Worm (Caenorhabditis elegans) whole organism, L4 larva: ENCODE results near the gene srh-218.

ENCODE experiments used
- F49E8.2 ChIP-seq: sonication (generic microtip); optimal IDR thresholded peaks from 2 replicates; lab custom pipeline; 2016; ENCODE audit warnings: missing compliant biosample characterization, mild to moderate bottlenecking, missing genetic modification characterization, borderline replicate concordance
- aha-1 ChIP-seq: fragments of 150-350 bp; peaks from one replicate; lab custom pipeline; 2014; ENCODE audit warnings: missing biosample characterization, missing genetic modification characterization
- aly-2 ChIP-seq: sonication (generic microtip); optimal IDR thresholded peaks from 2 replicates; lab custom pipeline; 2018; ENCODE audit warnings: missing biosample characterization, missing genetic modification characterization
- ceh-82 ChIP-seq: sonication (generic microtip); optimal IDR thresholded peaks from 2 replicates; lab custom pipeline; 2017; ENCODE audit warnings: missing biosample characterization, missing genetic modification characterization
- ces-1 ChIP-seq: fragments of 150-350 bp; sonication (generic microtip); optimal IDR thresholded peaks from 4 replicates; lab custom pipeline; 2014; ENCODE audit warnings: missing biosample characterization, missing genetic modification reagents, missing genetic modification characterization
- daf-12 ChIP-seq: fragments of 150-350 bp; optimal IDR thresholded peaks from 2 replicates; lab custom pipeline; 2014; ENCODE audit warnings: missing biosample characterization, missing genetic modification reagents, missing genetic modification characterization
- nhr-25 ChIP-seq: sonication (generic microtip); optimal IDR thresholded peaks from 2 replicates; lab custom pipeline; 2017; ENCODE audit warnings: missing genetic modification characterization, mild to moderate bottlenecking, missing compliant biosample characterization, antibody characterized with exemption, moderate library complexity, borderline replicate concordance; ENCODE audit not compliant: insufficient read depth
- nhr-42 ChIP-seq: fragments of 200-800 bp; sonication (Bioruptor generic); IDR thresholded peaks from 2 replicates; pipeline ENCODE4 v1.3.6; 2022; ENCODE audit warnings: missing genetic modification characterization, missing compliant biosample characterization
- nhr-77 ChIP-seq: fragments of 150-350 bp; optimal IDR thresholded peaks from 2 replicates; lab custom pipeline; 2014; ENCODE audit warnings: missing biosample characterization, missing genetic modification characterization
- snpc-4 ChIP-seq: fragments of 150-350 bp; optimal IDR thresholded peaks from 2 replicates; lab custom pipeline; 2014; ENCODE audit warnings: missing biosample characterization, missing genetic modification characterization

DNA sequence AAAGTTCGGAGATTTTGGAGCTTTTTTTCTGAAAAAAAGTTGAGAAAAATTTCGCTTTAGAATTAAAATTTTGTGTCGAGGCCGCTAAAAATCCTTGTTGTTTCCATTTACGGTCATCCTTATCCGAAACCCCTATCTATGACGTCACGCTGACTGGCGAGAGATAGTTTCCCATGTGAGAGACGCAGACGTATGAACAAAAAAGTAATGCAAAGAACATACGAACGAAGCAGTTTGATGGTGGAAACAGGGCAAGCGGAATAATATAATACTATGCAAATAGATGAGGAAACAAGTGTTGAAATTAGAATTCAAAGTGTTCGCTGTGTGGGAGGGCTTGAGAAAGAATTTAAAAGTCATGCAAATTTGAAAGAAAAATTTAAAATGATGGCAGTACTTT, 5.3 kb downstream of the srh-218 start:
- no peak for TF ChIP-seq daf-12 (tag; lab: Kevin White, UChicago)
- no peak for TF ChIP-seq nhr-25
- no peak for TF ChIP-seq ceh-82
- TF ChIP-seq nhr-77 = no peak
- no peak for TF ChIP-seq nhr-42 (GFP tag; lab: Robert Waterston, UW)
- TF ChIP-seq ces-1 (GFP tag; lab: Kevin White, UChicago) = no peak
- TF ChIP-seq snpc-4 (tag; lab: Kevin White, UChicago) = no peak
- TF ChIP-seq F49E8.2 (tag; lab: Kevin White, UChicago) = no peak
- TF ChIP-seq aha-1 (tag; lab: Kevin White, UChicago) = no peak
- TF ChIP-seq aly-2 (tag; lab: Kevin White, UChicago) = no peak
